Worm (Caenorhabditis elegans) whole organism, young adult: ENCODE data around the gene nhr-66.

Experiments
- B0035.1 ChIP-seq: sonication (generic microtip); optimal IDR thresholded peaks from 2 replicates; lab custom pipeline; 2016; ENCODE audit warnings: missing genetic modification characterization, mild to moderate bottlenecking, missing compliant biosample characterization, missing genotype, missing genetic modification reagents
- B0336.3 ChIP-seq: fragments of 200-800 bp; sonication (Bioruptor generic); IDR thresholded peaks from 2 replicates; pipeline ENCODE4 v1.3.6; 2022; ENCODE audit warnings: missing genetic modification characterization, missing compliant biosample characterization
- F33H1.4 ChIP-seq: fragments of 200-800 bp; sonication (Bioruptor generic); IDR thresholded peaks from 2 replicates; pipeline ENCODE4 v1.3.6; 2022; ENCODE audit warnings: missing genetic modification reagents, missing genetic modification characterization, missing compliant biosample characterization
- F37B4.10 ChIP-seq: fragments of 200-800 bp; sonication (Bioruptor generic); IDR thresholded peaks from 2 replicates; pipeline ENCODE4 v1.3.6; 2022; ENCODE audit warnings: missing genetic modification characterization, missing compliant biosample characterization
- F39B2.1 ChIP-seq: fragments of 200-800 bp; sonication (Bioruptor generic); IDR thresholded peaks from 2 replicates; pipeline ENCODE4 v1.3.6; 2022; ENCODE audit warnings: missing genetic modification reagents, missing genetic modification characterization, missing compliant biosample characterization
- K11D2.4 ChIP-seq: fragments of 200-800 bp; sonication (Bioruptor generic); IDR thresholded peaks from 2 replicates; pipeline ENCODE4 v1.3.6; 2022; ENCODE audit warnings: missing genetic modification reagents, missing genetic modification characterization, missing compliant biosample characterization
- atf-7 ChIP-seq: sonication (generic microtip); optimal IDR thresholded peaks from 2 replicates; lab custom pipeline; 2017; ENCODE audit warnings: mild to moderate bottlenecking, missing genetic modification characterization, missing compliant biosample characterization
- athp-1 ChIP-seq: sonication (generic microtip); optimal IDR thresholded peaks from 2 replicates; lab custom pipeline; 2017; ENCODE audit warnings: mild to moderate bottlenecking, missing genetic modification characterization, missing compliant biosample characterization
- attf-3 ChIP-seq: fragments of 200-800 bp; sonication (Bioruptor generic); conservative IDR thresholded peaks from 2 replicates; pipeline ENCODE4 v1.3.6; 2022; ENCODE audit warnings: missing genetic modification reagents, missing genetic modification characterization, missing compliant biosample characterization
- attf-5 ChIP-seq: fragments of 200-800 bp; sonication (Bioruptor generic); optimal IDR thresholded peaks from 2 replicates; lab custom pipeline; 2018; ENCODE audit warnings: mild to moderate bottlenecking, missing genetic modification characterization, missing compliant biosample characterization
- bed-2 ChIP-seq: fragments of 200-800 bp; sonication (Bioruptor generic); IDR thresholded peaks from 2 replicates; pipeline ENCODE4 v1.3.6; 2022; ENCODE audit warnings: missing genetic modification reagents, missing genetic modification characterization, missing compliant biosample characterization
- ccch-3 ChIP-seq: fragments of 200-800 bp; sonication (Bioruptor generic); optimal IDR thresholded peaks from 2 replicates; lab custom pipeline; 2018; ENCODE audit warnings: mild to moderate bottlenecking, missing genetic modification characterization, missing compliant biosample characterization
- cebp-1 ChIP-seq, 2 experiments: fragments of 200-800 bp in 1 of 2; sonication (Bioruptor generic) in 1 of 2; sonication (generic microtip) in 1 of 2; IDR thresholded peaks in 1 of 2; optimal IDR thresholded peaks in 1 of 2; 2 replicates each; pipeline versions ENCODE4 v1.3.6 to Lab custom; 2017 to 2022; ENCODE audit warnings: missing compliant biosample characterization in 2 of 2, missing genetic modification characterization in 2 of 2, mild to moderate bottlenecking in 1 of 2, missing genetic modification reagents in 1 of 2, moderate library complexity in 1 of 2
- cebp-2 ChIP-seq: fragments of 200-800 bp; sonication (Bioruptor generic); IDR thresholded peaks from 2 replicates; pipeline ENCODE4 v1.3.6; 2022; ENCODE audit warnings: missing genetic modification characterization, missing compliant biosample characterization
- ceh-100 ChIP-seq: fragments of 200-800 bp; sonication (Bioruptor generic); IDR thresholded peaks from 2 replicates; pipeline ENCODE4 v1.3.6; 2022; ENCODE audit warnings: missing genetic modification reagents, missing genetic modification characterization, missing compliant biosample characterization
- ceh-27 ChIP-seq: fragments of 200-800 bp; sonication (Bioruptor generic); optimal IDR thresholded peaks from 2 replicates; lab custom pipeline; 2018; ENCODE audit warnings: mild to moderate bottlenecking, missing genetic modification characterization, moderate library complexity, missing compliant biosample characterization
- dpff-1 ChIP-seq: sonication (generic microtip); optimal IDR thresholded peaks from 2 replicates; lab custom pipeline; 2017; ENCODE audit warnings: mild to moderate bottlenecking, missing genetic modification characterization, missing compliant biosample characterization
- dpl-1 ChIP-seq: fragments of 150-350 bp; optimal IDR thresholded peaks from 2 replicates; lab custom pipeline; 2014; ENCODE audit warnings: missing biosample characterization, missing genetic modification reagents, missing genetic modification characterization
- efl-1 ChIP-seq: fragments of 150-350 bp; optimal IDR thresholded peaks from 2 replicates; lab custom pipeline; 2014; ENCODE audit warnings: missing biosample characterization, missing genetic modification reagents, missing genetic modification characterization
- egl-18 ChIP-seq: fragments of 200-800 bp; sonication (Bioruptor generic); IDR thresholded peaks from 2 replicates; pipeline ENCODE4 v1.3.6; 2022; ENCODE audit warnings: missing genetic modification reagents, missing genetic modification characterization, missing compliant biosample characterization
- gei-17 ChIP-seq: fragments of 200-800 bp; sonication (Bioruptor generic); optimal IDR thresholded peaks from 2 replicates; lab custom pipeline; 2018; ENCODE audit warnings: mild to moderate bottlenecking, missing genetic modification characterization, missing compliant biosample characterization
- hmg-1.2 ChIP-seq: fragments of 200-800 bp; sonication (Bioruptor generic); IDR thresholded peaks from 2 replicates; pipeline ENCODE4 v1.3.6; 2022; ENCODE audit warnings: missing genetic modification reagents, missing genetic modification characterization, missing compliant biosample characterization
- lin-35 ChIP-seq, 3 experiments: fragments of 150-350 bp in 2 of 3; sonication (generic microtip) in 1 of 3; optimal IDR thresholded peaks; 2 replicates each; lab custom pipeline; 2014 to 2018; ENCODE audit warnings: missing biosample characterization in 3 of 3, missing genetic modification characterization in 3 of 3, missing genetic modification reagents in 3 of 3
- lin-40 ChIP-seq: sonication (generic microtip); optimal IDR thresholded peaks from 2 replicates; lab custom pipeline; 2016; ENCODE audit warnings: missing genetic modification characterization, mild to moderate bottlenecking, missing compliant biosample characterization, missing genotype, missing genetic modification reagents
- lin-54 ChIP-seq: fragments of 200-800 bp; sonication (Bioruptor generic); optimal IDR thresholded peaks from 2 replicates; lab custom pipeline; 2018; ENCODE audit warnings: mild to moderate bottlenecking, missing genetic modification characterization, missing compliant biosample characterization
- lsy-27 ChIP-seq: sonication (generic microtip); optimal IDR thresholded peaks from 2 replicates; lab custom pipeline; 2017; ENCODE audit warnings: missing genetic modification characterization, mild to moderate bottlenecking, missing compliant biosample characterization, antibody characterized with exemption, missing genotype, borderline replicate concordance; ENCODE audit not compliant: insufficient read depth
- madf-8 ChIP-seq: fragments of 200-800 bp; sonication (Bioruptor generic); conservative IDR thresholded peaks from 2 replicates; pipeline ENCODE4 v1.3.6; 2022; ENCODE audit warnings: missing genetic modification reagents, missing genetic modification characterization, missing compliant biosample characterization
- mcd-1 ChIP-seq: fragments of 200-800 bp; sonication (Bioruptor generic); IDR thresholded peaks from 2 replicates; pipeline ENCODE4 v1.3.6; 2022; ENCODE audit warnings: missing genetic modification reagents, missing genetic modification characterization, missing compliant biosample characterization
- mel-28 ChIP-seq: sonication (generic microtip); optimal IDR thresholded peaks from 2 replicates; lab custom pipeline; 2016; ENCODE audit warnings: borderline replicate concordance, mild to moderate bottlenecking, missing genetic modification characterization, missing compliant biosample characterization
- mes-4 ChIP-seq: sonication (generic microtip); optimal IDR thresholded peaks from 2 replicates; lab custom pipeline; 2016; ENCODE audit warnings: missing genotype, missing genetic modification characterization, missing compliant biosample characterization
- mxl-1 ChIP-seq: sonication (generic microtip); optimal IDR thresholded peaks from 2 replicates; lab custom pipeline; 2016; ENCODE audit warnings: missing genetic modification characterization, missing compliant biosample characterization
- nfya-1 ChIP-seq: sonication (generic microtip); optimal IDR thresholded peaks from 2 replicates; lab custom pipeline; 2017; ENCODE audit warnings: antibody characterized with exemption, missing compliant biosample characterization, missing genetic modification characterization, borderline replicate concordance; ENCODE audit not compliant: insufficient read depth
- nfyb-1 ChIP-seq: fragments of 200-800 bp; sonication (Bioruptor generic); IDR thresholded peaks from 2 replicates; pipeline ENCODE4 v1.3.6; 2022; ENCODE audit warnings: missing genetic modification reagents, missing genetic modification characterization, missing compliant biosample characterization
- pbrm-1 ChIP-seq: fragments of 200-800 bp; sonication (Bioruptor generic); IDR thresholded peaks from 2 replicates; pipeline ENCODE4 v1.3.6; 2022; ENCODE audit warnings: missing genetic modification reagents, missing genetic modification characterization, missing compliant biosample characterization
- rcor-1 ChIP-seq: fragments of 200-800 bp; sonication (Bioruptor generic); IDR thresholded peaks from 2 replicates; pipeline ENCODE4 v1.3.6; 2022; ENCODE audit warnings: missing genetic modification reagents, missing genetic modification characterization, missing compliant biosample characterization
- repo-1 ChIP-seq: sonication (generic microtip); optimal IDR thresholded peaks from 2 replicates; lab custom pipeline; 2017; ENCODE audit warnings: mild to moderate bottlenecking, missing genetic modification characterization, missing compliant biosample characterization
- rpc-1 ChIP-seq, 2 experiments: fragments of 150-350 bp in 1 of 2; sonication (generic microtip) in 1 of 2; optimal IDR thresholded peaks; 2 replicates each; lab custom pipeline; 2014 to 2018; ENCODE audit warnings: missing biosample characterization in 1 of 2, missing genetic modification characterization in 1 of 2, missing genetic modification reagents in 1 of 2, missing genotype in 1 of 2
- sea-2 ChIP-seq: fragments of 200-800 bp; sonication (Bioruptor generic); IDR thresholded peaks from 2 replicates; pipeline ENCODE4 v1.3.6; 2022; ENCODE audit warnings: missing genetic modification characterization, missing compliant biosample characterization
- snpc-1.3 ChIP-seq: sonication (generic microtip); optimal IDR thresholded peaks from 2 replicates; lab custom pipeline; 2017; ENCODE audit warnings: missing genetic modification characterization, mild to moderate bottlenecking, missing compliant biosample characterization, antibody characterized with exemption, moderate library complexity, missing genotype, missing genetic modification reagents; ENCODE audit not compliant: insufficient read depth
- snpc-3.4 ChIP-seq: sonication (generic microtip); optimal IDR thresholded peaks from 2 replicates; lab custom pipeline; 2017; ENCODE audit warnings: missing genetic modification characterization, mild to moderate bottlenecking, missing compliant biosample characterization, antibody characterized with exemption, moderate library complexity, missing genotype, missing genetic modification reagents
- snpc-4 ChIP-seq, 5 experiments: fragments of 150-350 bp in 1 of 5; sonication (generic microtip) in 4 of 5; optimal IDR thresholded peaks; 2 replicates each; lab custom pipeline; 2014 to 2018; ENCODE audit warnings: missing genetic modification characterization in 5 of 5, missing biosample characterization in 3 of 5, antibody characterized with exemption in 2 of 5, mild to moderate bottlenecking in 2 of 5, missing compliant biosample characterization in 2 of 5, missing genotype in 2 of 5, moderate library complexity in 2 of 5, missing genetic modification reagents in 1 of 5
- ztf-18 ChIP-seq: sonication (generic microtip); optimal IDR thresholded peaks from 2 replicates; lab custom pipeline; 2016; ENCODE audit warnings: missing genotype, mild to moderate bottlenecking, missing genetic modification characterization, missing compliant biosample characterization
- ztf-22 ChIP-seq: fragments of 200-800 bp; sonication (Bioruptor generic); optimal IDR thresholded peaks from 2 replicates; lab custom pipeline; 2018; ENCODE audit warnings: mild to moderate bottlenecking, missing genetic modification characterization, moderate library complexity, missing compliant biosample characterization
- ztf-26 ChIP-seq: sonication (generic microtip); optimal IDR thresholded peaks from 2 replicates; lab custom pipeline; 2017; ENCODE audit warnings: missing genetic modification characterization, missing compliant biosample characterization

nhr-66 gene

DNA sequence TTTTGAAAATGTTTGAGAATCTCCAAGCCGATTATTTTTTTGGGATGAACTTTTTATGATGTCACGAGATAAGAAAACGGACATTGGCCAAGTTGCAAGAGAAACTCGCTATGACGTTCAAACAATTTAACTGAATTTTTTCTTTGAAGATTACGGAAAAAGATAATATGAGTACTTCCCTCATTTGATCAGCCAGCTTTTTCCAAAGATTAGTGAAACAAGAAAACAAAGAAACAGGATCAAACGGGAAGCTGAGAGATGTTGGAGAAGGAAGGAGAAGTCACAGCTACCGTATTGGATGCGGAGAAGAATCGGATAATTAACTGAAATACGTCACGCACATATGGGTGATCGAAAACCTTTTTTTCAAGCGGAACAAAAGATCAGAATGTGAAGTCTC, 17.8 kb upstream of the nhr-66 start:
- TF ChIP-seq rcor-1 (GFP tag; lab: Robert Waterston, UW) (no peak), cebp-2 (no peak), lin-54 (GFP tag; lab: Kevin White, UChicago) (no peak), B0035.1 (tag; lab: Kevin White, UChicago) (no peak), hmg-1.2 (GFP tag; lab: Robert Waterston, UW) (no peak), snpc-4 (GFP tag; optimal IDR thresholded peaks at IDR 0.05; lab: Kevin White, UChicago) (no peak), snpc-4 (tag; optimal IDR thresholded peaks at IDR 0.05; lab: Kevin White, UChicago) (no peak), rpc-1 (optimal IDR thresholded peaks at IDR 0.05; lab: Kevin White, UChicago) (no peak), rpc-1 (tag; optimal IDR thresholded peaks at IDR 0.05; lab: Kevin White, UChicago) (no peak), ztf-22 (GFP tag; lab: Kevin White, UChicago) (no peak), ccch-3 (GFP tag; lab: Kevin White, UChicago) (no peak)

DNA sequence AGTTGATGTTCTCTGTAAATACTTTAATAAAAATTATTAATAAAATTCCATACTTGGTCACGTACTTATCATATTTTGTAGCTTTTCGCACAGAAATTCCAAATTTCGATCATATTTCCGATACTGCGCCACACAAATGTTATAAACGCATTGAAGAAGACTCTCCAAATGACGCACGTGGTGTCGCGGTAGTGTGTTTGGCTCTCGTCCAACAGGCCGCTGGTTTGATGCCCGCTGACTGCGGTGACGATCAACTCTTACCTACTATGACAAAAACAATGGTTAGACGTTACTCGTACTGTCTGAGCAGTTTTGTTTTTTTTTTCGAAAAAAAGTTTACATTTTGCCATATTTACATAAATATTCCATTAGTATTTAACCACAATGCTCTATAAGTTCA, 16.5 kb upstream of the nhr-66 start:
- TF ChIP-seq snpc-3.4 (tag; lab: Kevin White, UChicago), result peak; percentile 69
- TF ChIP-seq madf-8, result no peak
- peak; percentile 56; the same call in 1 of the 2 replicates for TF ChIP-seq K11D2.4 (GFP tag; lab: Robert Waterston, UW)
- TF ChIP-seq B0035.1 (tag; lab: Kevin White, UChicago), result peak; percentile 55
- no peak for TF ChIP-seq cebp-1 (GFP tag; IDR thresholded peaks at IDR 0.05; lab: Robert Waterston, UW)
- peak; percentile 80 for TF ChIP-seq cebp-1 (tag; optimal IDR thresholded peaks at IDR 0.05; lab: Kevin White, UChicago)
- TF ChIP-seq F37B4.10 (GFP tag; lab: Robert Waterston, UW), result no peak
- no peak for TF ChIP-seq F39B2.1 (GFP tag; lab: Robert Waterston, UW)
- peak in 1 of 3 experiments; percentile 75 for TF ChIP-seq lin-35 (GFP tag; optimal IDR thresholded peaks at IDR 0.05; lab: Kevin White, UChicago)
- peak; percentile 85 for TF ChIP-seq mes-4 (tag; lab: Kevin White, UChicago)
- TF ChIP-seq mcd-1 (GFP tag; lab: Robert Waterston, UW), result no peak; the same call in 1 of the 2 replicates
- TF ChIP-seq F33H1.4 (GFP tag; lab: Robert Waterston, UW), result peak; percentile 49
- no peak for TF ChIP-seq gei-17 (GFP tag; lab: Kevin White, UChicago)
- TF ChIP-seq efl-1, result peak; percentile 7
- peak; percentile 52 for TF ChIP-seq dpff-1
- no peak for TF ChIP-seq egl-18
- peak; percentile 75 for TF ChIP-seq attf-5 (GFP tag; lab: Kevin White, UChicago)
- peak; percentile 80 for TF ChIP-seq ztf-18
- TF ChIP-seq ceh-27 (GFP tag; lab: Kevin White, UChicago), result peak; percentile 71
- peak; percentile 66 for TF ChIP-seq atf-7 (tag; lab: Kevin White, UChicago)
- peak; percentile 91 for TF ChIP-seq mxl-1
- TF ChIP-seq mel-28 (tag; lab: Kevin White, UChicago), result peak; percentile 88
- peak; percentile 47; the same call in 1 of the 2 replicates for TF ChIP-seq attf-3 (GFP tag; lab: Robert Waterston, UW)
- TF ChIP-seq lsy-27, result peak; percentile 35
- TF ChIP-seq sea-2, result no peak
- TF ChIP-seq repo-1 (tag; lab: Kevin White, UChicago), result peak; percentile 77
- peak; percentile 89 for TF ChIP-seq snpc-1.3 (tag; lab: Kevin White, UChicago)
- peak; percentile 75 for TF ChIP-seq lin-40
- TF ChIP-seq nfyb-1, result peak; percentile 86
- no peak for TF ChIP-seq nfya-1 (tag; lab: Kevin White, UChicago)
- TF ChIP-seq rcor-1 (GFP tag; lab: Robert Waterston, UW), result peak; percentile 71
- peak; percentile 79 for TF ChIP-seq pbrm-1
- peak; percentile 66 for TF ChIP-seq ceh-100
- TF ChIP-seq dpl-1, result no peak
- TF ChIP-seq B0336.3, result peak; percentile 50; the same call in 1 of the 2 replicates
- peak; percentile 71 for TF ChIP-seq hmg-1.2 (GFP tag; lab: Robert Waterston, UW)
- peak; percentile 86 for TF ChIP-seq athp-1 (tag; lab: Kevin White, UChicago)
- no peak for TF ChIP-seq bed-2 (GFP tag; lab: Robert Waterston, UW)
- peak; percentile 82 for TF ChIP-seq ztf-26 (tag; lab: Kevin White, UChicago)
